Worm (Caenorhabditis elegans) whole organism, late embryonic: ENCODE results near the gene Y71H2AM.12.

ENCODE experiments used
- ama-1 ChIP-seq: fragments of 150-350 bp; optimal IDR thresholded peaks from 2 replicates; lab custom pipeline; 2014
- ceh-24 ChIP-seq: sonication (generic microtip); optimal IDR thresholded peaks from 2 replicates; lab custom pipeline; 2016; ENCODE audit warnings: mild to moderate bottlenecking, missing genetic modification characterization, missing compliant biosample characterization
- ceh-31 ChIP-seq: sonication (generic microtip); optimal IDR thresholded peaks from 2 replicates; lab custom pipeline; 2016; ENCODE audit warnings: missing genetic modification characterization, missing compliant biosample characterization
- ceh-48 ChIP-seq: sonication (generic microtip); optimal IDR thresholded peaks from 2 replicates; lab custom pipeline; 2016; ENCODE audit warnings: missing genetic modification characterization, inconsistent platforms, missing compliant biosample characterization
- gmeb-2 ChIP-seq: sonication (generic microtip); optimal IDR thresholded peaks from 2 replicates; lab custom pipeline; 2016; ENCODE audit warnings: missing genetic modification characterization, inconsistent platforms, missing compliant biosample characterization
- nhr-11 ChIP-seq: fragments of 150-350 bp; optimal IDR thresholded peaks from 2 replicates; lab custom pipeline; 2014; ENCODE audit warnings: missing biosample characterization, missing genetic modification characterization
- odd-2 ChIP-seq: sonication (generic microtip); optimal IDR thresholded peaks from 2 replicates; lab custom pipeline; 2017; ENCODE audit warnings: antibody characterized with exemption, mild to moderate bottlenecking, missing genetic modification characterization, missing compliant biosample characterization
- pqm-1 ChIP-seq: sonication (generic microtip); optimal IDR thresholded peaks from 2 replicates; lab custom pipeline; 2016; ENCODE audit warnings: missing genetic modification characterization, missing compliant biosample characterization
- rnt-1 ChIP-seq: sonication (generic microtip); optimal IDR thresholded peaks from 2 replicates; lab custom pipeline; 2016; ENCODE audit warnings: missing genetic modification characterization, missing compliant biosample characterization

DNA sequence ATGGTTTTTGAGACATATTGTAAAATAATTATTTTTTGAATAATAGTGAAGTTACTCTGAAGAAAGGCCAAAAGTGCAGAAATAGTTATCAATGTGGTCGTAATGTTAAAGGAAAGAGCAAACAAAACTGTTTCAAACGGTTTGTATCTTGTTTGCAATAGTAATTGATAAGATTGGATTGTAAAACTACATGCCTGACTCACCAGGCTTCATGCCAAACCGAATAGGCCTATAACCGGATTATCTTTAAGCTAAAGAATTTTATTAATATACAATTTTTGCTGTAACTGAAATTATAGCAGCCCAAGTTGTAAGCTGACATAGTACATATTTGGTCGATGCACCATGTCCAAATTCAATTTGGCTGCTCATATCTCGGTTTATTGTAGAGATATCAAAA is 12.7 kb upstream of the Y71H2AM.12 start, which contains the start of gene Y71H2AM.14:
- TF ChIP-seq ama-1 (lab: Kevin White, UChicago) (no peak), rnt-1 (tag; lab: Kevin White, UChicago) (no peak), nhr-11 (tag; lab: Kevin White, UChicago) (no peak), gmeb-2 (no peak), pqm-1 (tag; lab: Kevin White, UChicago) (no peak), ceh-48 (tag; lab: Kevin White, UChicago) (no peak), ceh-24 (tag; lab: Kevin White, UChicago) (no peak), odd-2 (no peak), ceh-31 (tag; lab: Kevin White, UChicago) (no peak)
